Worm (Caenorhabditis elegans): ENCODE data around the gene sqv-8.
A peak's percentile ranks its signal among the peaks of the same experiment; 100 is the strongest.

Gene sqv-8

ce11 chrII:9603419-9603818, 43.4 kb upstream of the sqv-8 start (continued):
- TF ChIP-seq rec-8 (tag; optimal IDR thresholded peaks at IDR 0.05) (no peak), Y53G8AR.9 (GFP tag; conservative IDR thresholded peaks at IDR 0.05) (no peak), ztf-26 (tag; optimal IDR thresholded peaks at IDR 0.05) (peak; percentile 80), hsf-1 (GFP tag; IDR thresholded peaks at IDR 0.05) (no peak), akir-1 (GFP tag; optimal IDR thresholded peaks at IDR 0.05) (no peak), nhr-179 (tag; optimal IDR thresholded peaks at IDR 0.05) (no peak), dpff-1 (tag; optimal IDR thresholded peaks at IDR 0.05) (no peak), T07F8.4 (tag; optimal IDR thresholded peaks at IDR 0.05) (no peak), egl-18 (GFP tag; IDR thresholded peaks at IDR 0.05) (no peak), K11D2.4 (GFP tag; IDR thresholded peaks at IDR 0.05) (peak; percentile 90), mxl-1 (tag; optimal IDR thresholded peaks at IDR 0.05) (no peak), ama-1 (optimal IDR thresholded peaks at IDR 0.05) (no peak), ama-1 (GFP tag; optimal IDR thresholded peaks at IDR 0.05) (no peak), C17E4.6 (GFP tag; IDR thresholded peaks at IDR 0.05) (no peak), fkh-3 (tag; optimal IDR thresholded peaks at IDR 0.05) (no peak), snpc-4 (GFP tag; optimal IDR thresholded peaks at IDR 0.05) (peak; percentile 16), snpc-4 (tag; optimal IDR thresholded peaks at IDR 0.05) (peak in 3 of 4 experiments; percentile 57 to 65 (median 60)), dpl-1 (GFP tag; optimal IDR thresholded peaks at IDR 0.05) (no peak), rcor-1 (GFP tag; IDR thresholded peaks at IDR 0.05) (peak; percentile 80), tbp1 (GFP tag; optimal IDR thresholded peaks at IDR 0.05) (peak; percentile 67), F49E8.2 (tag; optimal IDR thresholded peaks at IDR 0.05; ENCODE audit: insufficient read depth) (no peak), nhr-120 (GFP tag; IDR thresholded peaks at IDR 0.05) (no peak), ceh-91 (GFP tag; IDR thresholded peaks at IDR 0.05) (no peak), repo-1 (tag; optimal IDR thresholded peaks at IDR 0.05) (no peak), let-526 (GFP tag; IDR thresholded peaks at IDR 0.05) (peak; percentile 93), T26A5.8 (tag; optimal IDR thresholded peaks at IDR 0.05) (no peak), him-1 (tag; optimal IDR thresholded peaks at IDR 0.05) (no peak), somi-1 (GFP tag; optimal IDR thresholded peaks at IDR 0.05) (peak; percentile 96), madf-8 (GFP tag; conservative IDR thresholded peaks at IDR 0.05) (no peak), Y56A3A.18 (GFP tag; IDR thresholded peaks at IDR 0.05) (0 out of 2 replicates have a peak, but pooled peaks have one; percentile 52), unc-62 (GFP tag; optimal IDR thresholded peaks at IDR 0.05) (peak; percentile 59), aptf-3 (GFP tag; IDR thresholded peaks at IDR 0.05) (no peak), bed-1 (GFP tag; IDR thresholded peaks at IDR 0.05) (no peak), sptf-2 (GFP tag; optimal IDR thresholded peaks at IDR 0.05) (no peak), snpc-1.1 (tag; optimal IDR thresholded peaks at IDR 0.05; ENCODE audit: insufficient read depth) (no peak), ceh-40 (GFP tag; IDR thresholded peaks at IDR 0.05) (no peak), hlh-26 (GFP tag; conservative IDR thresholded peaks at IDR 0.05) (no peak), F57C9.4 (tag; optimal IDR thresholded peaks at IDR 0.05) (no peak)

- TF ChIP-seq tbp1 (GFP tag; optimal IDR thresholded peaks at IDR 0.05): peak; percentile 11
- TF ChIP-seq sdz-38 (tag; optimal IDR thresholded peaks at IDR 0.05): no peak
- TF ChIP-seq Y79H2A.3 (GFP tag; conservative IDR thresholded peaks at IDR 0.05): no peak
These were observed 42.7 kb upstream of the sqv-8 start for ce11 chrII:9604063-9604462.

All from whole organism, young adult.